Worm (Caenorhabditis elegans) whole organism, young adult: ENCODE data around the gene dpy-6.

Experiments used
- B0019.2 ChIP-seq: fragments of 200-800 bp; sonication (Bioruptor generic); conservative IDR thresholded peaks from 2 replicates; pipeline ENCODE4 v1.3.6; 2022; ENCODE audit warnings: missing genetic modification reagents, missing genetic modification characterization, missing compliant biosample characterization
- F23B12.7 ChIP-seq: sonication (generic microtip); optimal IDR thresholded peaks from 2 replicates; lab custom pipeline; 2017; ENCODE audit warnings: missing genetic modification characterization, mild to moderate bottlenecking, missing compliant biosample characterization, antibody characterized with exemption, moderate library complexity; ENCODE audit not compliant: insufficient read depth
- F37B4.10 ChIP-seq: fragments of 200-800 bp; sonication (Bioruptor generic); IDR thresholded peaks from 2 replicates; pipeline ENCODE4 v1.3.6; 2022; ENCODE audit warnings: missing genetic modification characterization, missing compliant biosample characterization
- F57C9.4 ChIP-seq: sonication (generic microtip); optimal IDR thresholded peaks from 2 replicates; lab custom pipeline; 2017; ENCODE audit warnings: mild to moderate bottlenecking, missing genetic modification characterization, missing compliant biosample characterization
- K11D2.4 ChIP-seq: fragments of 200-800 bp; sonication (Bioruptor generic); IDR thresholded peaks from 2 replicates; pipeline ENCODE4 v1.3.6; 2022; ENCODE audit warnings: missing genetic modification reagents, missing genetic modification characterization, missing compliant biosample characterization
- akir-1 ChIP-seq: fragments of 200-800 bp; sonication (Bioruptor generic); optimal IDR thresholded peaks from 2 replicates; lab custom pipeline; 2018; ENCODE audit warnings: mild to moderate bottlenecking, missing genetic modification characterization, moderate library complexity, missing compliant biosample characterization
- ama-1 ChIP-seq, 3 experiments: fragments of 150-350 bp in 1 of 3; sonication (generic microtip) in 2 of 3; optimal IDR thresholded peaks; 2 replicates each; lab custom pipeline; 2014 to 2018; ENCODE audit warnings: missing biosample characterization in 2 of 3, missing genetic modification characterization in 2 of 3, missing genetic modification reagents in 2 of 3
- him-1 ChIP-seq: sonication (generic microtip); optimal IDR thresholded peaks from 2 replicates; lab custom pipeline; 2016; ENCODE audit warnings: missing genotype, missing genetic modification reagents, missing genetic modification characterization, missing compliant biosample characterization
- nfya-1 ChIP-seq: sonication (generic microtip); optimal IDR thresholded peaks from 2 replicates; lab custom pipeline; 2017; ENCODE audit warnings: antibody characterized with exemption, missing compliant biosample characterization, missing genetic modification characterization, borderline replicate concordance; ENCODE audit not compliant: insufficient read depth
- rcor-1 ChIP-seq: fragments of 200-800 bp; sonication (Bioruptor generic); IDR thresholded peaks from 2 replicates; pipeline ENCODE4 v1.3.6; 2022; ENCODE audit warnings: missing genetic modification reagents, missing genetic modification characterization, missing compliant biosample characterization
- snpc-4 ChIP-seq, 5 experiments: fragments of 150-350 bp in 1 of 5; sonication (generic microtip) in 4 of 5; optimal IDR thresholded peaks; 2 replicates each; lab custom pipeline; 2014 to 2018; ENCODE audit warnings: missing genetic modification characterization in 5 of 5, missing biosample characterization in 3 of 5, antibody characterized with exemption in 2 of 5, mild to moderate bottlenecking in 2 of 5, missing compliant biosample characterization in 2 of 5, missing genotype in 2 of 5, moderate library complexity in 2 of 5, missing genetic modification reagents in 1 of 5
- unc-130 ChIP-seq: sonication (generic microtip); optimal IDR thresholded peaks from 2 replicates; lab custom pipeline; 2016; ENCODE audit warnings: missing genetic modification reagents, missing genetic modification characterization, missing compliant biosample characterization
- unc-62 ChIP-seq: fragments of 150-350 bp; optimal IDR thresholded peaks from 2 replicates; lab custom pipeline; 2014; ENCODE audit warnings: missing biosample characterization, missing genetic modification reagents, missing genetic modification characterization
- ztf-25 ChIP-seq: fragments of 200-800 bp; sonication (Bioruptor generic); IDR thresholded peaks from 2 replicates; pipeline ENCODE4 v1.3.6; 2022; ENCODE audit warnings: missing genetic modification reagents, missing genetic modification characterization, missing compliant biosample characterization

ce11 chrX:8481716-8482115 lies 26.3 kb upstream of the dpy-6 start:
- TF ChIP-seq rcor-1 (GFP tag; lab: Robert Waterston, UW) (no peak), unc-62 (no peak), snpc-4 (GFP tag; optimal IDR thresholded peaks at IDR 0.05; lab: Kevin White, UChicago) (no peak), snpc-4 (tag; optimal IDR thresholded peaks at IDR 0.05; lab: Kevin White, UChicago) (no peak), ztf-25 (GFP tag; lab: Robert Waterston, UW) (no peak), F37B4.10 (GFP tag; lab: Robert Waterston, UW) (no peak), F23B12.7 (tag; lab: Kevin White, UChicago) (no peak), him-1 (no peak), nfya-1 (tag; lab: Kevin White, UChicago) (no peak), ama-1 (optimal IDR thresholded peaks at IDR 0.05; lab: Kevin White, UChicago) (no peak), ama-1 (GFP tag; optimal IDR thresholded peaks at IDR 0.05; lab: Kevin White, UChicago) (no peak), B0019.2 (no peak), unc-130 (GFP tag; lab: Kevin White, UChicago) (no peak), akir-1 (GFP tag; lab: Kevin White, UChicago) (no peak), K11D2.4 (GFP tag; lab: Robert Waterston, UW) (no peak), F57C9.4 (tag; lab: Kevin White, UChicago) (no peak)
